Fruit fly (Drosophila melanogaster): ENCODE data around the gene Ubqn.

The Ubqn gene

dm6 chrX:19683040-19683875 is at the start of gene Ubqn, which contains the start of gene dome:
Ubqn (plus strand) TSS chrX:19683808.
dome (minus strand) TSS chrX:19683518.
- TF ChIP-seq woc (GFP tag; optimal IDR thresholded peaks at IDR 0.05) (peak; percentile 1), CrebA (GFP tag; optimal IDR thresholded peaks at IDR 0.05; ENCODE audit: borderline replicate concordance) (no peak), Jra (GFP tag; optimal IDR thresholded peaks at IDR 0.05) (no peak), Sp1 (GFP tag; optimal IDR thresholded peaks at IDR 0.05) (peak; percentile 27), Rel (GFP tag; optimal IDR thresholded peaks at IDR 0.05) (no peak), Rel (tag; optimal IDR thresholded peaks at IDR 0.05) (peak; percentile 4), rgr (GFP tag; optimal IDR thresholded peaks at IDR 0.05) (peak; percentile 21), N (GFP tag; optimal IDR thresholded peaks at IDR 0.05) (peak; percentile 38), HLH106 (tag; optimal IDR thresholded peaks at IDR 0.05) (peak; percentile 16), h (GFP tag; optimal IDR thresholded peaks at IDR 0.05) (peak; percentile 29), CG9705 (GFP tag; optimal IDR thresholded peaks at IDR 0.05) (peak; percentile 23), dsf (GFP tag; optimal IDR thresholded peaks at IDR 0.05; ENCODE audit: borderline replicate concordance) (no peak), Dfd (GFP tag; optimal IDR thresholded peaks at IDR 0.05) (no peak), foxo (GFP tag; optimal IDR thresholded peaks at IDR 0.05) (peak in 1 of 2 experiments; percentile 2), fru (GFP tag; optimal IDR thresholded peaks at IDR 0.05) (peak; percentile 30), Dif (GFP tag; optimal IDR thresholded peaks at IDR 0.05; ENCODE audit: partially characterized antibody) (peak; percentile 96), br (GFP tag; optimal IDR thresholded peaks at IDR 0.05) (peak; percentile 8), OdsH (GFP tag; optimal IDR thresholded peaks at IDR 0.05) (no peak), Abd-B (GFP tag; optimal IDR thresholded peaks at IDR 0.05) (no peak), dl (GFP tag; optimal IDR thresholded peaks at IDR 0.05; ENCODE audit: insufficient read depth in 1 of 2, partially characterized antibody in 2 of 2) (peak; percentile 86 to 97)

- TF ChIP-seq Sp1 (GFP tag; optimal IDR thresholded peaks at IDR 0.05) (peak; percentile 16), brk (GFP tag; optimal IDR thresholded peaks at IDR 0.05) (no peak), fru (GFP tag; optimal IDR thresholded peaks at IDR 0.05) (peak; percentile 27), h (GFP tag; optimal IDR thresholded peaks at IDR 0.05) (peak; percentile 43), N (GFP tag; optimal IDR thresholded peaks at IDR 0.05) (no peak), psq (GFP tag; optimal IDR thresholded peaks at IDR 0.05) (peak; percentile 79), dl (GFP tag; optimal IDR thresholded peaks at IDR 0.05; ENCODE audit: insufficient read depth in 1 of 2, partially characterized antibody in 2 of 2) (peak in 1 of 2 experiments; percentile 58), Abd-B (GFP tag; optimal IDR thresholded peaks at IDR 0.05) (no peak), br (GFP tag; optimal IDR thresholded peaks at IDR 0.05) (peak; percentile 13), CrebA (GFP tag; optimal IDR thresholded peaks at IDR 0.05; ENCODE audit: borderline replicate concordance) (no peak), GATAd (GFP tag; optimal IDR thresholded peaks at IDR 0.05) (no peak), rgr (GFP tag; optimal IDR thresholded peaks at IDR 0.05) (peak; percentile 33), Dif (GFP tag; optimal IDR thresholded peaks at IDR 0.05; ENCODE audit: partially characterized antibody) (peak; percentile 78), foxo (GFP tag; optimal IDR thresholded peaks at IDR 0.05) (peak in 1 of 2 experiments; percentile 21), Myc (optimal IDR thresholded peaks at IDR 0.05) (peak; percentile 52), sage (GFP tag; optimal IDR thresholded peaks at IDR 0.05) (no peak), Rel (GFP tag; optimal IDR thresholded peaks at IDR 0.05) (no peak), Rel (tag; optimal IDR thresholded peaks at IDR 0.05) (peak; percentile 32)
These were observed 46.6 kb upstream of the Ubqn start for dm6 chrX:19637002-19637420.

dm6 chrX:19637434-19638327 is 45.9 kb upstream of the Ubqn start:
- TF ChIP-seq ey (GFP tag; optimal IDR thresholded peaks at IDR 0.05) (no peak), dl (GFP tag; optimal IDR thresholded peaks at IDR 0.05; ENCODE audit: insufficient read depth in 1 of 2, partially characterized antibody in 2 of 2) (no peak), Dif (GFP tag; optimal IDR thresholded peaks at IDR 0.05; ENCODE audit: partially characterized antibody) (peak; percentile 15), Myc (optimal IDR thresholded peaks at IDR 0.05) (no peak), fru (GFP tag; optimal IDR thresholded peaks at IDR 0.05) (no peak), Abd-B (GFP tag; optimal IDR thresholded peaks at IDR 0.05) (peak; percentile 61), br (GFP tag; optimal IDR thresholded peaks at IDR 0.05) (no peak), h (GFP tag; optimal IDR thresholded peaks at IDR 0.05) (peak; percentile 0), GATAd (GFP tag; optimal IDR thresholded peaks at IDR 0.05) (no peak), brk (GFP tag; optimal IDR thresholded peaks at IDR 0.05) (no peak), Sp1 (GFP tag; optimal IDR thresholded peaks at IDR 0.05) (no peak), sage (GFP tag; optimal IDR thresholded peaks at IDR 0.05) (no peak), usp (GFP tag; optimal IDR thresholded peaks at IDR 0.05) (no peak), N (GFP tag; optimal IDR thresholded peaks at IDR 0.05) (peak; percentile 99), lola (GFP tag; optimal IDR thresholded peaks at IDR 0.05) (no peak), psq (GFP tag; optimal IDR thresholded peaks at IDR 0.05) (no peak)

Data from whole organism, wandering third instar larva.